Fruit fly (Drosophila melanogaster): ENCODE measurements around the gene Pomp.

Pomp gene

DNA sequence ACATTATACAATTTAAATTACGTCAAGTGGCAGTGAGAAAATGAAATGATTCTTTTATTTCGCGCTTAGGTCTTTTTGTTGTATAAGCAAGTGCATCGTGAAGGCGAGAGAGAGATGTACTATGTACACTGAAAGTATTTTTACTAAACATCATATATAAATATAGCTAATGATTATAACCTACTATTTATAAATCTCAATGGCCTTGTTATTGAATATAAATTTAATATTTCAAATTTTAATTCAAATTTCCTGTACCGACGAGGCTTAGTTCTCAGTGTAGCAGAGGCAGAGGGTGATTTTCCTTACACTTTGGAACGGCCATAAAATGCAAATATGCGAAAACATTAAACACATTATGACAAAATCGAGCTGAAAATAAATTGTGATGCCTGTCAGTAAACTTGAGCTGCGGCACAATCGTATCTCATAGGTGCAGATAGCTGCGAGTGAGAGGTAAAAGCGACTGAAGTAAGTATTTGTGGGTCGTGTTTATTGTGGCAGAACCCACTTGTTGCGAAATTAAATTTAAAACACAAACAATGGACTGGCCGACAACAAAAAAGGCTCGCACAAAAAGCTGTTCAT is 25.4 kb upstream of the Pomp start (continued):
- no peak for TF ChIP-seq schlank (tag; optimal IDR thresholded peaks at IDR 0.05)
- TF ChIP-seq sima (GFP tag; optimal IDR thresholded peaks at IDR 0.05), result no peak
- TF ChIP-seq CG11696 (GFP tag; IDR thresholded peaks at IDR 0.05), result peak; percentile 26; the same call in 1 of the 2 replicates
- no peak for TF ChIP-seq Hr39 (optimal IDR thresholded peaks at IDR 0.05)
- TF ChIP-seq HLHmδ (GFP tag; optimal IDR thresholded peaks at IDR 0.05), result no peak
- TF ChIP-seq Nf-YC (tag; optimal IDR thresholded peaks at IDR 0.05), result no peak
- TF ChIP-seq CG1603 (tag; optimal IDR thresholded peaks at IDR 0.05), result peak; percentile 8
- TF ChIP-seq eve (GFP tag; optimal IDR thresholded peaks at IDR 0.05), result no peak
- peak; percentile 18 for TF ChIP-seq ATbp (GFP tag; optimal IDR thresholded peaks at IDR 0.05)
- no peak for TF ChIP-seq CG4328 (GFP tag; optimal IDR thresholded peaks at IDR 0.05)
- TF ChIP-seq CG31365 (tag; optimal IDR thresholded peaks at IDR 0.05), result no peak
- peak; percentile 3 for TF ChIP-seq BtbVII (GFP tag; optimal IDR thresholded peaks at IDR 0.05)
- no peak for TF ChIP-seq nerfin-1 (tag; optimal IDR thresholded peaks at IDR 0.05)
- TF ChIP-seq gcm (GFP tag; optimal IDR thresholded peaks at IDR 0.05), result peak; percentile 42
- no peak for TF ChIP-seq jumu (GFP tag; optimal IDR thresholded peaks at IDR 0.05)
- no peak for TF ChIP-seq Gug (GFP tag; IDR thresholded peaks at IDR 0.05)
- TF ChIP-seq Hmr (GFP tag; optimal IDR thresholded peaks at IDR 0.05), result peak; percentile 22
- TF ChIP-seq caup (GFP tag; optimal IDR thresholded peaks at IDR 0.05; ENCODE audit: severe bottlenecking), result no peak
- TF ChIP-seq org-1 (GFP tag; optimal IDR thresholded peaks at IDR 0.05), result no peak
- TF ChIP-seq emc (GFP tag; optimal IDR thresholded peaks at IDR 0.05), result no peak
- TF ChIP-seq Atf-2 (GFP tag; optimal IDR thresholded peaks at IDR 0.05), result no peak
- TF ChIP-seq Drgx (GFP tag; IDR thresholded peaks at IDR 0.05), result peak; percentile 81
- TF ChIP-seq CG6854 (GFP tag; optimal IDR thresholded peaks at IDR 0.05), result no peak
- TF ChIP-seq Myb (GFP tag; optimal IDR thresholded peaks at IDR 0.05), result no peak
- no peak for TF ChIP-seq Elba2 (GFP tag; optimal IDR thresholded peaks at IDR 0.05)
- TF ChIP-seq tx (GFP tag; optimal IDR thresholded peaks at IDR 0.05), result no peak
- peak; percentile 63 for TF ChIP-seq CG18262 (tag; optimal IDR thresholded peaks at IDR 0.05)
- TF ChIP-seq az2 (GFP tag; optimal IDR thresholded peaks at IDR 0.05), result peak; percentile 41
- TF ChIP-seq CG4854 (GFP tag; optimal IDR thresholded peaks at IDR 0.05), result peak; percentile 3
- peak; percentile 8 for TF ChIP-seq gsb-n (tag; optimal IDR thresholded peaks at IDR 0.05)
- TF ChIP-seq CG17612 (GFP tag; IDR thresholded peaks at IDR 0.05), result no peak
- peak; percentile 7; the same call in 1 of the 2 replicates for TF ChIP-seq CG11247 (GFP tag; IDR thresholded peaks at IDR 0.05)
- TF ChIP-seq Sox100B (GFP tag; optimal IDR thresholded peaks at IDR 0.05), result peak; percentile 40
- peak; percentile 62 for TF ChIP-seq CG12391 (tag; optimal IDR thresholded peaks at IDR 0.05)
- no peak for TF ChIP-seq Hsf (GFP tag; optimal IDR thresholded peaks at IDR 0.05)
- no peak for TF ChIP-seq bigmax (GFP tag; optimal IDR thresholded peaks at IDR 0.05)
- TF ChIP-seq crol (GFP tag; IDR thresholded peaks at IDR 0.05), result no peak
- no peak for TF ChIP-seq Blimp-1 (GFP tag; optimal IDR thresholded peaks at IDR 0.05)
- TF ChIP-seq CG3726 (GFP tag; IDR thresholded peaks at IDR 0.05), result no peak
- no peak for TF ChIP-seq CG11398 (GFP tag; optimal IDR thresholded peaks at IDR 0.05)
- TF ChIP-seq CG14710 (tag; optimal IDR thresholded peaks at IDR 0.05), result peak; percentile 48
- TF ChIP-seq ap (GFP tag; IDR thresholded peaks at IDR 0.05), result no peak
- TF ChIP-seq cad (GFP tag; optimal IDR thresholded peaks at IDR 0.05), result no peak
- TF ChIP-seq Atf3 (GFP tag; optimal IDR thresholded peaks at IDR 0.05), result no peak
- TF ChIP-seq gce (GFP tag; IDR thresholded peaks at IDR 0.05), result no peak
- no peak for TF ChIP-seq CG10565 (GFP tag; optimal IDR thresholded peaks at IDR 0.05)
- no peak for TF ChIP-seq CG10274 (GFP tag; optimal IDR thresholded peaks at IDR 0.05)
- TF ChIP-seq CG3847 (GFP tag; IDR thresholded peaks at IDR 0.05), result no peak
- TF ChIP-seq pum (GFP tag; optimal IDR thresholded peaks at IDR 0.05), result no peak
- TF ChIP-seq Rfx (GFP tag; IDR thresholded peaks at IDR 0.05), result peak; percentile 53
- TF ChIP-seq CG9876 (GFP tag; optimal IDR thresholded peaks at IDR 0.05), result no peak
- TF ChIP-seq Bdp1 (GFP tag; optimal IDR thresholded peaks at IDR 0.05), result no peak
